Worm (Caenorhabditis elegans): ENCODE measurements around the gene ZC404.15.

ZC404.15 gene

DNA sequence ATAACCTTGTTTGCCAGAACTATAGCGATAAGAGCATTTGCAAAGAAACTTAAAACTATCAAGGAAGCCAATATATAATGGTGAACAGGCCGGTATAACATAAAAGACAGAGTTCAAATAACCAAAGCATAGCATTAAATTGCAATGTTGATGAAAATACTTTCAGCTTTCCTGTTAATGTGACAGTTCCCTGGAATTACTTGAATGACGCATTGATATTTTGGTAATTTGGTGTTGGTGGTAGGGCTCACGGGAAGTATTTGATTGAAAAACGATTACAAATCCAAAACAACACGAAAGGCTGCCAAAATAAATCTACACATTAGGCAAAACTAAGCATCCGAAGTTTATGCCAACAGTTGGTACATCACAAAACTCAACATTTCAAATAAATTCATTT, 28.7 kb downstream of the ZC404.15 start, which contains the start of gene dmsr-16:
TSS of gene dmsr-16 (minus strand) at position 101 of the 400 bp plus-strand sequence.
- peak in 1 of 2 experiments; percentile 34 for TF ChIP-seq unc-62 (GFP tag; optimal IDR thresholded peaks at IDR 0.05 in 1 of 2)
- no peak for TF ChIP-seq unc-62 (tag; optimal IDR thresholded peaks at IDR 0.05)
- TF ChIP-seq daf-19 (GFP tag; conservative IDR thresholded peaks at IDR 0.05) = no peak
- TF ChIP-seq Y75B8A.6 (GFP tag; IDR thresholded peaks at IDR 0.05) = no peak
- TF ChIP-seq nhr-77 (tag; optimal IDR thresholded peaks at IDR 0.05) = no peak

DNA sequence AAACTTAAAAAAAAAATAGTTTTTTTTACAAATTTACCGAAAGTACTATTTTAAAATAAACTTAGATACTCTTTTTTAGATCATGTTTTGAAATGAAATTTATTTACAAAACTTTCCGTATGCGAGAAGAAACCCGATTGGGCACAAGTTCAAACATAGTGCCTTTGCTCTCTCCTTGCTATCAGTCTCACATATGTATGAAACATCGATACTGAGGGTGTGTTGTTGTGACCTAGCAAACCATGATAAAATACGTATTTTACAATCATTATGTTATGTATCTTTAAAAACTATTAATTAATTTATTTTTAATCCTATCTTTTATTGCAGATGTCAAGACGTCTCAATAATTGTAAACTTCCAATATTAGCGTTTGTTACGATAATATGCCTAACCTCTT, 29.8 kb downstream of the ZC404.15 start:
- TF ChIP-seq daf-16 (GFP tag; optimal IDR thresholded peaks at IDR 0.05) (no peak), daf-16 (tag; optimal IDR thresholded peaks at IDR 0.05) (peak; percentile 64), pqm-1 (tag; optimal IDR thresholded peaks at IDR 0.05) (peak; percentile 71), nhr-11 (tag; optimal IDR thresholded peaks at IDR 0.05) (no peak), aha-1 (tag) (no peak), nhr-28 (tag; optimal IDR thresholded peaks at IDR 0.05) (peak; percentile 73), gei-8 (GFP tag; optimal IDR thresholded peaks at IDR 0.05) (no peak)

DNA sequence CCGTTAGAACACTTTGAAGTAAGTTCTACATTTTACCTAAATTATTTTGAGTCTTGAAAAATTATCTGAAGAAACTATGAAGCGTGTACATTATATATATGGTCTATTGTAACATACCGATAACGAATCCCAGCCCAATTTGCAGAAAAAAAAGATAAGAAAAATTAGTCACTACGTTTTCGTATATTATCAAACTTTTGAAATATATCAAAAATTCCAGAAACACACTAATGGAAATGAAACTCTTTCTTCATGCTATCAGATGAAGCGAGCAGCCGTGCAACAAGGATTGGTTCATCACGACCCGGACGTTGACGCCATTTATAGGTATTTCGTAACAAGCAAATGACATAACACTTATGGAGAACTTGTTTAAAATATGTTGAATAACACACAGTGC, 31.6 kb downstream of the ZC404.15 start:
- peak; percentile 83 for TF ChIP-seq dmd-6 (GFP tag; IDR thresholded peaks at IDR 0.05)
- TF ChIP-seq nhr-28 (tag; optimal IDR thresholded peaks at IDR 0.05) = peak; percentile 61
- no peak for TF ChIP-seq spr-1 (tag; optimal IDR thresholded peaks at IDR 0.05)
- TF ChIP-seq ztf-7 (tag; optimal IDR thresholded peaks at IDR 0.05) = no peak
- no peak for TF ChIP-seq F37D6.2 (tag; optimal IDR thresholded peaks at IDR 0.05)
- TF ChIP-seq pqm-1 (tag; optimal IDR thresholded peaks at IDR 0.05) = peak; percentile 89
- TF ChIP-seq unc-62 (GFP tag; optimal IDR thresholded peaks at IDR 0.05 in 1 of 2) = peak in 1 of 2 experiments; percentile 40
- no peak for TF ChIP-seq unc-62 (tag; optimal IDR thresholded peaks at IDR 0.05)
- no peak for TF ChIP-seq daf-16 (GFP tag; optimal IDR thresholded peaks at IDR 0.05)
- peak; percentile 8 for TF ChIP-seq daf-16 (tag; optimal IDR thresholded peaks at IDR 0.05)

DNA sequence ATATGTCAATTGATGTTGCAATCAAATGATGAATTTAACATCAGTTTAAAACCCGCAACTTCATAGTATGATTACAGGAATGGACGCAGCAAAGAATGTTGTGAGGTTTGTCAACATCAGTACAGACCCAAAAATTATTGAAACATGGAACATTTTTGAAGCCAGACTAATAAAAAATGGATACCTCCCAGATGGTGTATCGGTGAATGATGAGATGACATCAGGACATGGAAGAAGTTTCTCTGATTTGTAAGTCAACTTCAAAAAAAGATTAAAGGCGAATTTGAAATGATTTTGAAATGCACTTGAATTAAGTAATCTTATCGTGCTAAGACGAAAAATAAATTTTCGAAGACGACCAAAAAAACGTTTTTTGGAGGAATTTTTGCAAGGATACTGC, 33.6 kb downstream of the ZC404.15 start:
- peak in 1 of 2 experiments; percentile 37 for TF ChIP-seq unc-62 (GFP tag; optimal IDR thresholded peaks at IDR 0.05 in 1 of 2)
- no peak for TF ChIP-seq unc-62 (tag; optimal IDR thresholded peaks at IDR 0.05)
- TF ChIP-seq dve-1 (tag; optimal IDR thresholded peaks at IDR 0.05; ENCODE audit: insufficient read depth) = no peak
- TF ChIP-seq aha-1 (tag) = peak; percentile 65
- TF ChIP-seq arid-1 (GFP tag; conservative IDR thresholded peaks at IDR 0.05) = no peak
- TF ChIP-seq skn-1 (tag; optimal IDR thresholded peaks at IDR 0.05) = no peak

DNA sequence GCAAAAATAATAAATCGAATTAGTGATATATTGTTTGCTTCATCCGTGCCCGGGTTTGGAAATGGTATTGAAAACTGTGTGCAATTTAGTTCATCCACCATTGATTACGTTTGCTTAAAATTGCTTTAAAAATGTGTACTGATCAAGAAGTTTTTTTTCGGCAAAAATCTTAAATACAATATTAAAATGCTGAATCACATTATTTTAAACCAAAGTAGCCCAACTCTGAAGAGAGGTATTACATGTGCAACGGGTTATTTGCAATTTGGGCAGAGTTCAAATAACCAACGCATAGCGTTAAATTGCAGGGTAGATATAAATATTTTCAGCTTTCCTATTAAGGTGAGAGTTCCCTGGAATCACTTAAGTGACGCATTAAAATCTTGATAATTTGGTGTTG, 36.9 kb downstream of the ZC404.15 start, which contains the start of gene dmsr-14:
TSS of gene dmsr-14 (minus strand) at position 101 of the 400 bp plus-strand sequence.
- TF ChIP-seq mdl-1 (tag; optimal IDR thresholded peaks at IDR 0.05) = no peak
- no peak for TF ChIP-seq nhr-77 (tag; optimal IDR thresholded peaks at IDR 0.05)
- no peak for TF ChIP-seq ZK546.5 (tag; optimal IDR thresholded peaks at IDR 0.05)

DNA sequence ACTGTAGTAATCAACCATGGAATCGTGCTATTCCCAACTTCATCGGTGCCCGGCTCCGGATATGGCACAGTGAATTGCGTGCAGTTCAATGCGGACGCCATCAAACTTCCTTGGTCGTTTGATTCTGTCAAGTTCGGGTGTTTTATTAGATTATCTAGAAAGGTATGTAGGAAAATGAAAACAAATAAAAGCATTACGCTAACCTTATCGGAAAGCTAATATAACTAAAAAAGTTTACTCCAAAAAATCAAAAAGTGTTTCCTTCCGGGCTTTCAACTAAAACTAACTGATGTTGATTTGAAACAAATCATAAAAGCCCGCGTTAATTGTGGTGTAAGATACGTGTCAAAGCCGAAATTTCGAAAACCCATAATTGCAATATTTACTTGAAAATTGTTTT, 39.5 kb downstream of the ZC404.15 start, which contains the start of gene dmsr-13:
TSS of gene dmsr-13 (minus strand) at position 101 of the 400 bp plus-strand sequence.
- TF ChIP-seq ztf-7 (tag; optimal IDR thresholded peaks at IDR 0.05) (no peak), madf-9 (GFP tag; conservative IDR thresholded peaks at IDR 0.05) (no peak)

DNA sequence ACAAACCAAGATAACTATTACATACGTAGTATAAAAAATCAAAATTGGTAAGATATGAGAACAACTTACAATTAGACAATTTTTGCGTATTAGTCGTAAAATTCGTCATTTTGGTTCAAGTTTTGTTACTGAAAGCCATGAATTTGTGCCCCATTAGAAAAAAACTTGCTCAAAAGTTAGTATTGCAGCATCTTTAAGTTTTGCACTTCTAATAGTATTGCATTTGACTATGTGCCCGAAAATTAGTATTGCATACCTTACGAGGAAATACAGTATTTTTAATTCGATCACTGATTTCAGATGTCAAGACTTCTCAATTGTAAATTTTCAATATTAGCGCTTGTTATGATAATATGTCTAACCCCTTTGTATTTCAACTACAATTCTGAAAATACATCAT, 41.2 kb downstream of the ZC404.15 start, which contains the start of gene T15B7.8:
TSS of gene T15B7.8 (plus strand) at position 301 of the 400 bp plus-strand sequence.
- TF ChIP-seq hlh-11 (tag; optimal IDR thresholded peaks at IDR 0.05) (no peak), arid-1 (GFP tag; conservative IDR thresholded peaks at IDR 0.05) (no peak), lsy-2 (tag; optimal IDR thresholded peaks at IDR 0.05) (no peak), cey-2 (tag; optimal IDR thresholded peaks at IDR 0.05; ENCODE audit: borderline replicate concordance, insufficient read depth) (no peak), ceh-82 (tag; optimal IDR thresholded peaks at IDR 0.05) (no peak), madf-9 (GFP tag; conservative IDR thresholded peaks at IDR 0.05) (no peak), T26A8.4 (GFP tag; IDR thresholded peaks at IDR 0.05) (no peak), ctbp-1 (GFP tag; IDR thresholded peaks at IDR 0.05) (no peak), F10B5.3 (tag; optimal IDR thresholded peaks at IDR 0.05) (no peak), vab-7 (GFP tag; IDR thresholded peaks at IDR 0.05) (no peak), duxl-1 (tag; optimal IDR thresholded peaks at IDR 0.05; ENCODE audit: poor library complexity) (no peak), ces-1 (GFP tag; optimal IDR thresholded peaks at IDR 0.05) (no peak), egl-43 (GFP tag; IDR thresholded peaks at IDR 0.05) (no peak), ceh-32 (tag; optimal IDR thresholded peaks at IDR 0.05; ENCODE audit: poor library complexity) (no peak), egl-27 (tag; optimal IDR thresholded peaks at IDR 0.05) (no peak), unc-39 (tag; optimal IDR thresholded peaks at IDR 0.05) (no peak), mxl-3 (GFP tag; optimal IDR thresholded peaks at IDR 0.05) (no peak)

Data from whole organism, L4 larva.